Fruit fly (Drosophila melanogaster) whole organism, prepupa: ENCODE results near the gene AP-2alpha.

Experiments
- CG11902 ChIP-seq: fragments of 200-800 bp; sonication (Bioruptor generic); optimal IDR thresholded peaks from 3 replicates; lab custom pipeline; 2016; ENCODE audit warnings: missing biosample characterization, missing genetic modification characterization
- ss ChIP-seq, 2 experiments: fragments of 200-800 bp; sonication (Bioruptor generic); optimal IDR thresholded peaks; 2 replicates in 1 of 2; 3 replicates in 1 of 2; lab custom pipeline; 2017 to 2018; ENCODE audit warnings: mild to moderate bottlenecking in 2 of 2, missing biosample characterization in 2 of 2, missing genetic modification characterization in 2 of 2, moderate library complexity in 1 of 2

DNA sequence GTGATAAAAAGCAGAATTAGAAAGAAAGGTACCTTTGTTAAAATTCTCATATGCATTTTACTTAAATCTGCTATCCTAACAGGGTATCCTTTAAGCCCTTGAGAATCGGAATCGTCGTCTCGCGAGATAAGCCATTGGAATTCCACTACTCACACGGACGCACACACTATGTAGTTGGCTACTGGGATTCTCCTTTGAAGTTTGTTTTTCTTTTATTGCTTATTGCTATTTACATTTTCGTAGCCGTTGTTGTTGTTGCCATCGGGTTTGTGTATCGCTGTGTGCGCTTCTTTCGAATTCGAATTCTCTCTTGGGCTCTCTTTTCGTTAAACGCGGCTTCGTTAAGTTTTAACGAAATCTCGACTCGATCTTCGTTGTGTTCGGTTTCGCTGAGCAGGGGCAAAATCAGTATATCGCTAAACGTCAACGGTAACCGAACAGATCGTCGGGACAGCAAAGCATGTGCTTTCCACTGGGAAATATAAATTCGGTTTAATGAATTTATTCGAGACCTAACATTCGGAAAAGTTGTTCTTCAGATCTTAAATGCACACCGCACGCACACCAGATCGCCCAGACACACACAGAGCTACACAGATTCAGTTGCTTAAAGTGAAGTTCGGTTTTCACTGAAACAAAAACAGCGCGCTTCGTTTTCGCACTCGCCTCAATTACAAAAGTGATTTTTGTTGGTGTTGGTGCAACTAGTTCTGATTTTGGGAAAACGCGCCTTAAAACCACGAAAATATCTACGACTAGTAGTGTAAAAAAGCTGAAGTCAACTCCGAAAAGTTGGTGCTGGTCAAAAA lies 16.4 kb upstream of the AP-2alpha start, which contains the start of gene ex:
- TF ChIP-seq CG11902 (GFP tag; lab: Kevin White, UChicago) (no peak), ss (GFP tag; optimal IDR thresholded peaks at IDR 0.05; lab: Kevin White, UChicago) (peak; percentile 71 to 75)
